Fruit fly (Drosophila melanogaster) whole organism, adult: ENCODE measurements around the gene Mcm2.

Experiments
- cnc ChIP-seq, 2 experiments: fragments of >200 bp; optimal IDR thresholded peaks; 2 replicates each; lab custom pipeline; 2017
- pad ChIP-seq: fragments of 200-800 bp; sonication (Bioruptor generic); optimal IDR thresholded peaks from 3 replicates; lab custom pipeline; 2017; ENCODE audit warnings: missing biosample characterization, missing genetic modification characterization, mild to moderate bottlenecking, moderate library complexity, missing genetic modification reagents

DNA sequence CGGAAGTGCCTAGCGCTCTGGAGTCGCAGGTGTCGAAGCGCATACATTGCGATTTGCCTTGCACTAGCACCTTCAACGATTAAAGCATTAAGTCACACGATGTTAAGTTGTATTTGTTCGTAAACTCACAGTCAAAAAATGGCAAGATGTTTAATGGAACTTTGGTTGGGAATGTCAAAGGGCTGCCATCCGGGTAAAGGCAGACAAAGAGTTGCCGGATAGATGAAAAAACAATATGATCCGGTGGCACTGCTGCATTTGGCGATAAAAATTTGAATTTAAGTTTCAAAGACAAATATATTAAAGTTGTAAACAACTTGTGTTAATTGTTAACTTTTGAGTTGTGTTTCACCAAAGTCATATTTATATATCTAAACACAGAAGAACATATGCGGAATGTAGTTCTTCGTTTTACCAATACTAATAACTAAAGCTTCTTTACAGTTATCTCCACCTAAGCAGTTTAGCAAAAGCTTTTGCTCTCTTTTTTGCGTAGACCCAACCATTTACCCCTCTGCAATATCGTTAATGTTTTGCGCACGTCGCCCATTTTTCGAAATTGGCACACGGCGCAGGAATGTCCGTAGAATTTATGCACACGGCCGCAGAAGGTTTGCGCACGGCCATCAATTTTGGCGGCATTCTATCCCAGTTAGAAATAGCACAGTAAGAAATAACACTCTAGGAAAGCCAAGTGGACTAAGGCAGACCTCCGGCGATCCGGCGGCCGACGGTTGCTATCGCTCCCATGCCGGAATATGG, 51.8 kb downstream of the Mcm2 start, which contains the start of gene Coq2:
- TF ChIP-seq pad (GFP tag; lab: Kevin White, UChicago) = peak; percentile 99
- TF ChIP-seq cnc (optimal IDR thresholded peaks at IDR 0.05; lab: Kevin White, UChicago) = no peak
